Worm (Caenorhabditis elegans): ENCODE data around the gene dao-2.

DNA sequence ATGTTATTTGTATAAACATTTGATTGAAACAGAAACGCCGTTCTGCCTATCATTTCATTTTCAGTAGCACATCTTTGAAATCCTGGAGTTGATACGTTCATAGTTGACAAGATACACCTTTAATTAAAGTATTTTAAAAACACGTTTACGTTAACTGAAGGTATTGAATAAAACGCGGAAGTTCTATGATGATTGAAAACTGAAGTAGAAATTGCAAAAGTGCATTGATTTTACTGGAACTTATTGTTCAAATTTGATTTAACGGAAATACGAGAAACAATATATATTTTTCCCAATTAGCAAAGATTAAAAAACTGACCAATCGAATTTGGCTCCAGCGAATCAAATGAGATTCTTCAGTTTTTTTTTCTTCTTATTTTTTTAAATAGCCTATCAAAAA is 19.2 kb upstream of the dao-2 start, which contains the start of gene sra-34:
- TF ChIP-seq mdl-1 (tag; optimal IDR thresholded peaks at IDR 0.05) (no peak), C34F6.9 (tag; optimal IDR thresholded peaks at IDR 0.05) (no peak), sma-9 (GFP tag; optimal IDR thresholded peaks at IDR 0.05) (no peak), sma-9 (tag; optimal IDR thresholded peaks at IDR 0.05) (no peak), nhr-237 (tag; optimal IDR thresholded peaks at IDR 0.05) (no peak), nhr-12 (tag; optimal IDR thresholded peaks at IDR 0.05) (no peak), nhr-21 (tag; optimal IDR thresholded peaks at IDR 0.05) (no peak), elt-3 (tag; optimal IDR thresholded peaks at IDR 0.05) (no peak), dmd-4 (tag; optimal IDR thresholded peaks at IDR 0.05) (no peak), nhr-11 (tag; optimal IDR thresholded peaks at IDR 0.05) (no peak), ztf-11 (tag; optimal IDR thresholded peaks at IDR 0.05) (no peak), ama-1 (optimal IDR thresholded peaks at IDR 0.05) (no peak), mbf-1 (tag; optimal IDR thresholded peaks at IDR 0.05) (no peak), lin-39 (tag; optimal IDR thresholded peaks at IDR 0.05) (no peak), ceh-16 (tag; optimal IDR thresholded peaks at IDR 0.05) (no peak)
